Fruit fly (Drosophila melanogaster): Measurements from ENCODE around the gene Apl.

Apl gene

DNA sequence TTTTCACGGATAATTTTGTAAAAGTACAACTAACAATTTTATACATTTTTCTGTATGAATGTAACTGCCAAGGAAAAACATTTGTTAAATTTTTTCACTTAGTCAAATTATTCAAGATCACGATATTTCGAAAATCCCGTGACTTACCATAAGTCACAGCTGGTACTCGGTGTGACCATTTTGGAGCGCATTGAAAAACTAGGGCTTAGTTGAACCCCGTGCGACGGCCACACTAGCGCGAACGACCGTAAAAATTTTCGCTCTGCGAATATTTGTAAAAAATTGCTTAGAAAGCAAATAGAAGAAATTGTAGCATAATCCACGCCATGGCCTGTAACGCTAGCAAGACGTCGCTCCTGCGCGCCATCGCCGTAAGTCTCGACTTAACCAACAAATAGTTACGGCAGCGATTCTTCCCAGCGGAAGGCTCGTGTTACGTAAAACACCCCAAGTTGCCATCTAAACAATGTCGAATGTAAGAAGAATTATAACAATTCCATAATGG lies 10.9 kb upstream of the Apl start, which contains the start of gene UQCR-C2 (continued):
- TF ChIP-seq CG18599 (GFP tag; optimal IDR thresholded peaks at IDR 0.05) (no peak), CG1832 (GFP tag; optimal IDR thresholded peaks at IDR 0.05) (no peak), CG30020 (tag; optimal IDR thresholded peaks at IDR 0.05) (peak; percentile 47), Chrac-16 (GFP tag; optimal IDR thresholded peaks at IDR 0.05) (no peak), CG7357 (GFP tag; IDR thresholded peaks at IDR 0.05) (no peak), GATAe (GFP tag; conservative IDR thresholded peaks at IDR 0.05) (no peak), dimm (GFP tag; IDR thresholded peaks at IDR 0.05) (no peak), CG9727 (GFP tag; optimal IDR thresholded peaks at IDR 0.05) (peak; percentile 20), CG14014 (GFP tag; IDR thresholded peaks at IDR 0.05) (peak; percentile 19; the same call in 1 of the 2 replicates), chn (GFP tag; optimal IDR thresholded peaks at IDR 0.05) (no peak), nom (GFP tag; optimal IDR thresholded peaks at IDR 0.05) (peak; percentile 36), Dip3 (GFP tag; optimal IDR thresholded peaks at IDR 0.05) (no peak), Ets65A (GFP tag) (peak; percentile 87), CG32772 (GFP tag; IDR thresholded peaks at IDR 0.05) (no peak), ap (GFP tag; IDR thresholded peaks at IDR 0.05) (no peak), sim (GFP tag; IDR thresholded peaks at IDR 0.05) (no peak), Mrtf (GFP tag; IDR thresholded peaks at IDR 0.05) (no peak), CG6854 (GFP tag; optimal IDR thresholded peaks at IDR 0.05) (no peak), maf-S (GFP tag; optimal IDR thresholded peaks at IDR 0.05) (no peak), CG9215 (GFP tag; IDR thresholded peaks at IDR 0.05) (no peak), Eip74EF (GFP tag; optimal IDR thresholded peaks at IDR 0.05) (no peak), Bdp1 (GFP tag; optimal IDR thresholded peaks at IDR 0.05) (no peak), CG31365 (tag; optimal IDR thresholded peaks at IDR 0.05) (no peak), Pdp1 (GFP tag; optimal IDR thresholded peaks at IDR 0.05) (peak in 1 of 2 experiments; percentile 98), CG7987 (GFP tag; optimal IDR thresholded peaks at IDR 0.05) (no peak), CTCF (GFP tag; optimal IDR thresholded peaks at IDR 0.05) (peak; percentile 25), bbx (GFP tag; IDR thresholded peaks at IDR 0.05; ENCODE audit: partially characterized antibody) (peak; percentile 38), H2.0 (GFP tag; IDR thresholded peaks at IDR 0.05) (no peak), luna (GFP tag; optimal IDR thresholded peaks at IDR 0.05) (no peak), MESR4 (GFP tag; optimal IDR thresholded peaks at IDR 0.05) (peak; percentile 96), CG13624 (GFP tag; optimal IDR thresholded peaks at IDR 0.05) (peak; percentile 56), unpg (GFP tag; optimal IDR thresholded peaks at IDR 0.05) (no peak), tll (GFP tag; optimal IDR thresholded peaks at IDR 0.05) (peak in 1 of 2 experiments; percentile 51), ac (GFP tag; optimal IDR thresholded peaks at IDR 0.05) (no peak), CG16813 (GFP tag; IDR thresholded peaks at IDR 0.05; ENCODE audit: partially characterized antibody) (peak; percentile 52; the same call in 2 of the 3 replicates), CG4404 (GFP tag; IDR thresholded peaks at IDR 0.05) (no peak), CG17186 (GFP tag; optimal IDR thresholded peaks at IDR 0.05) (peak; percentile 77), Drgx (GFP tag; IDR thresholded peaks at IDR 0.05) (no peak), CG1602 (GFP tag; optimal IDR thresholded peaks at IDR 0.05) (no peak), CG8388 (GFP tag; optimal IDR thresholded peaks at IDR 0.05) (no peak), CG10979 (tag; optimal IDR thresholded peaks at IDR 0.05) (no peak), ewg (GFP tag; optimal IDR thresholded peaks at IDR 0.05) (no peak), lov (optimal IDR thresholded peaks at IDR 0.05) (no peak), lov (GFP tag; IDR thresholded peaks at IDR 0.05) (no peak), NFAT (GFP tag; IDR thresholded peaks at IDR 0.05) (no peak), tna (GFP tag; IDR thresholded peaks at IDR 0.05; ENCODE audit: partially characterized antibody) (no peak), Mad (GFP tag; optimal IDR thresholded peaks at IDR 0.05) (no peak), Fer1 (GFP tag; optimal IDR thresholded peaks at IDR 0.05) (peak; percentile 42), Hey (tag; optimal IDR thresholded peaks at IDR 0.05) (no peak), Gsc (GFP tag; IDR thresholded peaks at IDR 0.05) (no peak), CG8089 (GFP tag; optimal IDR thresholded peaks at IDR 0.05) (no peak)

All from whole organism, embryonic.